Fruit fly (Drosophila melanogaster) whole organism: Measurements from ENCODE around the gene CG42375.
A peak's percentile ranks its signal among the peaks of the same experiment; 100 is the strongest.

ENCODE experiments used
- CG8478 ChIP-seq: fragments of >200 bp; optimal IDR thresholded peaks from 2 replicates; lab custom pipeline; 2018; ENCODE audit warnings: inconsistent platforms
- Dll ChIP-seq: fragments of >200 bp; optimal IDR thresholded peaks from 2 replicates; lab custom pipeline; 2017
- EcR ChIP-seq, 2 experiments: fragments of >200 bp; optimal IDR thresholded peaks; 2 replicates each; lab custom pipeline; 2017; ENCODE audit warnings: missing biosample characterization in 2 of 2, missing genetic modification characterization in 2 of 2, missing genetic modification reagents in 2 of 2
- pan ChIP-seq: fragments of >200 bp; optimal IDR thresholded peaks from 2 replicates; lab custom pipeline; 2017
- psq ChIP-seq: fragments of >200 bp; optimal IDR thresholded peaks from 2 replicates; lab custom pipeline; 2017
- usp ChIP-seq: fragments of >200 bp; optimal IDR thresholded peaks from 2 replicates; lab custom pipeline; 2017; ENCODE audit warnings: missing biosample characterization, missing genetic modification characterization, mixed read lengths

CG42375 gene

dm6 chr3R:13815566-13816374 lies 36.3 kb downstream of the CG42375 start:
- no peak for TF ChIP-seq psq (lab: Kevin White, UChicago)
- peak; percentile 50 for TF ChIP-seq pan (lab: Kevin White, UChicago)
- no peak for TF ChIP-seq EcR (GFP tag; optimal IDR thresholded peaks at IDR 0.05; lab: Kevin White, UChicago)
- no peak for TF ChIP-seq usp (GFP tag; lab: Kevin White, UChicago)
- no peak for TF ChIP-seq Dll (lab: Kevin White, UChicago)
- no peak for TF ChIP-seq CG8478 (lab: Kevin White, UChicago)

- TF ChIP-seq EcR (GFP tag; optimal IDR thresholded peaks at IDR 0.05; lab: Kevin White, UChicago) (no peak), psq (lab: Kevin White, UChicago) (no peak), pan (lab: Kevin White, UChicago) (no peak), usp (GFP tag; lab: Kevin White, UChicago) (no peak), CG8478 (lab: Kevin White, UChicago) (no peak), Dll (lab: Kevin White, UChicago) (no peak)
Observed at dm6 chr3R:13816375-13816711, 36.9 kb downstream of the CG42375 start.

- peak in 1 of 2 experiments; percentile 28 for TF ChIP-seq EcR (GFP tag; optimal IDR thresholded peaks at IDR 0.05; lab: Kevin White, UChicago)
- no peak for TF ChIP-seq psq (lab: Kevin White, UChicago)
Observed at dm6 chr3R:13817480-13818305, 38.3 kb downstream of the CG42375 start.

dm6 chr3R:13819037-13819436 lies 39.6 kb downstream of the CG42375 start:
- no peak for TF ChIP-seq psq (lab: Kevin White, UChicago)

dm6 chr3R:13820483-13820882 lies 41.1 kb downstream of the CG42375 start:
- no peak for TF ChIP-seq Dll (lab: Kevin White, UChicago)
- TF ChIP-seq EcR (GFP tag; optimal IDR thresholded peaks at IDR 0.05; lab: Kevin White, UChicago), result peak in 1 of 2 experiments; percentile 10
- TF ChIP-seq pan (lab: Kevin White, UChicago), result no peak
- no peak for TF ChIP-seq CG8478 (lab: Kevin White, UChicago)

dm6 chr3R:13822602-13823220 lies 43.3 kb downstream of the CG42375 start:
- no peak for TF ChIP-seq Dll (lab: Kevin White, UChicago)
- TF ChIP-seq CG8478 (lab: Kevin White, UChicago), result no peak
- no peak for TF ChIP-seq psq (lab: Kevin White, UChicago)
- TF ChIP-seq usp (GFP tag; lab: Kevin White, UChicago), result no peak
- no peak for TF ChIP-seq pan (lab: Kevin White, UChicago)
- TF ChIP-seq EcR (GFP tag; optimal IDR thresholded peaks at IDR 0.05; lab: Kevin White, UChicago), result no peak

- peak in 1 of 2 experiments; percentile 4 for TF ChIP-seq EcR (GFP tag; optimal IDR thresholded peaks at IDR 0.05; lab: Kevin White, UChicago)
- no peak for TF ChIP-seq pan (lab: Kevin White, UChicago)
- TF ChIP-seq Dll (lab: Kevin White, UChicago), result no peak
Observed at dm6 chr3R:13827953-13828922, 48.8 kb downstream of the CG42375 start, which contains the start of gene Mst87F. Gene Mst87F, minus strand, starts transcription at chr3R:13828008.
